Fruit fly (Drosophila melanogaster) whole organism, wandering third instar larva: ENCODE measurements around the gene eya.
A peak's percentile ranks its signal among the peaks of the same experiment; 100 is the strongest.

Experiments used
- CG32264 ChIP-seq: fragments of 200-800 bp; sonication (Bioruptor generic); optimal IDR thresholded peaks from 2 replicates; lab custom pipeline; 2016; ENCODE audit warnings: missing biosample characterization, missing genetic modification characterization
- CG9705 ChIP-seq: fragments of 200-800 bp; sonication (Bioruptor generic); optimal IDR thresholded peaks from 2 replicates; lab custom pipeline; 2018; ENCODE audit warnings: missing biosample characterization, mild to moderate bottlenecking, missing genetic modification characterization
- CrebA ChIP-seq: fragments of 200-800 bp; sonication (Bioruptor generic); optimal IDR thresholded peaks from 2 replicates; lab custom pipeline; 2016; ENCODE audit warnings: missing biosample characterization, mild to moderate bottlenecking, missing genetic modification characterization, borderline replicate concordance
- Dfd ChIP-seq: fragments of >200 bp; optimal IDR thresholded peaks from 2 replicates; lab custom pipeline; 2017; ENCODE audit warnings: missing biosample characterization, missing genetic modification characterization
- Dif ChIP-seq: fragments of 200-275, 200-300 bp; sonication (Bioruptor generic); optimal IDR thresholded peaks from 2 replicates; lab custom pipeline; 2018; ENCODE audit warnings: missing biosample characterization, missing genetic modification characterization; ENCODE audit not compliant: partially characterized antibody
- GATAd ChIP-seq: sonication (Bioruptor generic); optimal IDR thresholded peaks from 2 replicates; lab custom pipeline; 2016; ENCODE audit warnings: missing biosample characterization, missing genetic modification characterization
- HLH106 ChIP-seq: fragments of 200-800 bp; optimal IDR thresholded peaks from 3 replicates; lab custom pipeline; 2019; ENCODE audit warnings: missing biosample characterization, mild to moderate bottlenecking, missing genetic modification characterization, moderate library complexity
- Hnf4 ChIP-seq: fragments of 200-800 bp; sonication (Bioruptor generic); optimal IDR thresholded peaks from 2 replicates; lab custom pipeline; 2016; ENCODE audit warnings: missing biosample characterization, mild to moderate bottlenecking, missing genetic modification characterization
- Hr78 ChIP-seq: fragments of >200 bp; optimal IDR thresholded peaks from 2 replicates; lab custom pipeline; 2017; ENCODE audit warnings: missing biosample characterization, missing genetic modification characterization
- Hr83 ChIP-seq: fragments of 200-300 bp; sonication (Bioruptor generic); optimal IDR thresholded peaks from 2 replicates; lab custom pipeline; 2016; ENCODE audit warnings: missing biosample characterization, mild to moderate bottlenecking, missing genetic modification characterization, moderate library complexity; ENCODE audit not compliant: poor library complexity, severe bottlenecking
- Mio ChIP-seq: sonication (Bioruptor generic); optimal IDR thresholded peaks from 2 replicates; lab custom pipeline; 2016; ENCODE audit warnings: missing biosample characterization, missing genetic modification characterization
- Myc ChIP-seq: fragments of >200 bp; optimal IDR thresholded peaks from 2 replicates; lab custom pipeline; 2017
- N ChIP-seq: fragments of >200 bp; optimal IDR thresholded peaks from 2 replicates; lab custom pipeline; 2018; ENCODE audit warnings: missing biosample characterization, missing external identifiers, missing genetic modification characterization
- Rel ChIP-seq, 2 experiments: fragments of 200-800 bp; sonication (Bioruptor generic) in 1 of 2; optimal IDR thresholded peaks; 2 replicates in 1 of 2; 3 replicates in 1 of 2; lab custom pipeline; 2016 to 2019; ENCODE audit warnings: mild to moderate bottlenecking in 2 of 2, missing biosample characterization in 2 of 2, missing genetic modification characterization in 2 of 2, moderate library complexity in 1 of 2
- Sp1 ChIP-seq: fragments of 200-800 bp; sonication (Bioruptor generic); optimal IDR thresholded peaks from 3 replicates; lab custom pipeline; 2019; ENCODE audit warnings: missing biosample characterization, mild to moderate bottlenecking, missing genetic modification characterization, moderate library complexity
- Vsx2 ChIP-seq: fragments of 200-300, 225-300 bp; sonication (Bioruptor generic); optimal IDR thresholded peaks from 2 replicates; lab custom pipeline; 2018; ENCODE audit warnings: missing biosample characterization, missing genetic modification characterization; ENCODE audit not compliant: partially characterized antibody
- br ChIP-seq: fragments of 200-800 bp; sonication (Bioruptor generic); optimal IDR thresholded peaks from 2 replicates; lab custom pipeline; 2016; ENCODE audit warnings: missing biosample characterization, missing genetic modification characterization
- brk ChIP-seq: fragments of 200-800 bp; sonication (Bioruptor generic); optimal IDR thresholded peaks from 2 replicates; lab custom pipeline; 2016; ENCODE audit warnings: missing biosample characterization, mild to moderate bottlenecking, missing genetic modification characterization
- dl ChIP-seq, 2 experiments: fragments of 175-275, 200-275 bp in 1 of 2; fragments of 200-275 bp in 1 of 2; sonication (Bioruptor generic); optimal IDR thresholded peaks; lab custom pipeline; 2018; ENCODE audit warnings: mild to moderate bottlenecking in 2 of 2, missing biosample characterization in 2 of 2, missing genetic modification characterization in 2 of 2, moderate library complexity in 2 of 2; ENCODE audit not compliant: partially characterized antibody in 2 of 2, insufficient read depth in 1 of 2
- dmrt93B ChIP-seq: fragments of 200-800 bp; sonication (Bioruptor generic); optimal IDR thresholded peaks from 2 replicates; lab custom pipeline; 2018; ENCODE audit warnings: missing biosample characterization, mild to moderate bottlenecking, missing genetic modification characterization
- dsf ChIP-seq: sonication (Bioruptor generic); optimal IDR thresholded peaks from 2 replicates; lab custom pipeline; 2016; ENCODE audit warnings: missing biosample characterization, missing genetic modification characterization, borderline replicate concordance
- ey ChIP-seq: fragments of 200-800 bp; sonication (Bioruptor generic); optimal IDR thresholded peaks from 2 replicates; lab custom pipeline; 2016; ENCODE audit warnings: missing biosample characterization, missing genetic modification characterization
- fru ChIP-seq: fragments of 200-800 bp; sonication (Bioruptor generic); optimal IDR thresholded peaks from 3 replicates; lab custom pipeline; 2016; ENCODE audit warnings: missing biosample characterization, mild to moderate bottlenecking, missing genetic modification characterization
- h ChIP-seq: fragments of 200-800 bp; sonication (Bioruptor generic); optimal IDR thresholded peaks from 3 replicates; lab custom pipeline; 2016; ENCODE audit warnings: missing biosample characterization, mild to moderate bottlenecking, missing genetic modification characterization
- jim ChIP-seq: fragments of 175-275, 200-325 bp; sonication (Bioruptor generic); optimal IDR thresholded peaks from 2 replicates; lab custom pipeline; 2016; ENCODE audit warnings: missing biosample characterization, mild to moderate bottlenecking, missing genetic modification characterization
- lola ChIP-seq: fragments of >200 bp; optimal IDR thresholded peaks from 2 replicates; lab custom pipeline; 2017; ENCODE audit warnings: missing biosample characterization, missing genetic modification characterization
- pan ChIP-seq: fragments of >200 bp; optimal IDR thresholded peaks from 2 replicates; lab custom pipeline; 2017
- psq ChIP-seq: fragments of 200-800 bp; sonication (Bioruptor generic); optimal IDR thresholded peaks from 3 replicates; lab custom pipeline; 2017; ENCODE audit warnings: missing biosample characterization, mild to moderate bottlenecking, missing genetic modification characterization, moderate library complexity
- rgr ChIP-seq: fragments of 200-800 bp; sonication (Bioruptor generic); optimal IDR thresholded peaks from 3 replicates; lab custom pipeline; 2016; ENCODE audit warnings: missing biosample characterization, mild to moderate bottlenecking, missing genetic modification characterization
- sage ChIP-seq: fragments of 200-800 bp; sonication (Bioruptor generic); optimal IDR thresholded peaks from 2 replicates; lab custom pipeline; 2016; ENCODE audit warnings: missing biosample characterization, mild to moderate bottlenecking, missing genetic modification characterization
- tai ChIP-seq: sonication (Bioruptor generic); optimal IDR thresholded peaks from 2 replicates; lab custom pipeline; 2016; ENCODE audit warnings: missing biosample characterization, missing genetic modification characterization
- usp ChIP-seq: fragments of >200 bp; optimal IDR thresholded peaks from 2 replicates; lab custom pipeline; 2017; ENCODE audit warnings: missing biosample characterization, missing genetic modification characterization
- woc ChIP-seq: sonication (Bioruptor generic); optimal IDR thresholded peaks from 2 replicates; lab custom pipeline; 2016; ENCODE audit warnings: missing biosample characterization, mild to moderate bottlenecking, missing genetic modification characterization

eya gene

DNA sequence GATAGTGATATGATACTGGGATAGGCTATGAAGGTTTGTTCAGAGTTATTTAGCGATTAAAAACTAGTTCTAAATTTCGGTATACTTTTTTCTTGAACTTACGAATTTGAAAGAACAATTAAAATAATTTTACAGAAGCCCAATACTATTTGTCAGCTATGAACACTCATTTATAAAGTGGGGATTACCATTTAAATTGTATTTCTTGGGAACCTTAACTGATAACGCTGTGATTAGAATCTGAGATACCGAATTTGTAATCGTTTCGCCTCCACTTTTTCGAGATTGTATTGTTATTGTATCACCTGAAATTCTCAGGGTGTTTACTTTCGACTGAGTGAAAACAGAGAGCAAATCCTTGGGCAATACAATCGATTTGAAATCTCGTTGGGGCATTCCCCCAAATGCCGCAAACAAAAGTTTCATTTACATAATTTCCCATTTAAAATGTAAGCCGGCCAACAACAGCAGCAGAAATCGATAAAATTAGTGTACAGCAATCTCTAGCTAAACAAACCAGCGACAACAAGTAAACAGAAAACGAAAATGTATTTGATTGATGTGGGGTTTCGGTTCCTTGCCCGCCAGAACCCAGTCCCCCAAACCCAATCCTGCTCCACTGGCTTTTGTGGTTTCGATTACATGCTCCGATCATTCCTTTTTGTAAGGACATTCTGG lies 46.0 kb downstream of the eya start:
- no peak for TF ChIP-seq Rel (GFP tag; optimal IDR thresholded peaks at IDR 0.05; lab: Kevin White, UChicago)
- peak; percentile 94 for TF ChIP-seq Rel (tag; optimal IDR thresholded peaks at IDR 0.05; lab: Kevin White, UChicago)
- no peak for TF ChIP-seq usp (GFP tag; lab: Kevin White, UChicago)

DNA sequence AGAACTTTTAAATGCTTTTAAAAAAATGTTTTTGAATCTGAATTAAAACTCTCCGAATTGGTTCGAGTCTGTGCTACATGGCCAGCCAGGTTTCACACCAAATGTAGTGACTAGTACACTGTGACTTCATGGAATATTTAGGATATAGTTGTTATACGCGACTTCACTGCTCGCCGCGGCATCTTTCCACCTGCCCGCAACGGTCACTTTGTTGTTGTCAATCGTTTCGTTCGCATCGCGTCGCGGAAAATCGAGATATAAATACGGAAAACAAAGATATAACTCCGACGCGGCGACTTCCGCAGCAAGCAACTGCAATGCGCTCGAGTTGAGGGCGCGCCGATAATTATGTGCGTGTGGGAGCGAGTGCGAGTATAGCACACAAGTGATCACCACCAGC lies 48.3 kb downstream of the eya start, which contains the start of gene CG31637:
Gene CG31637, plus strand, starts transcription at position 200 of the 400 bp plus-strand sequence.
- no peak for TF ChIP-seq tai (GFP tag; lab: Kevin White, UChicago)
- no peak for TF ChIP-seq sage
- no peak for TF ChIP-seq h (GFP tag; lab: Kevin White, UChicago)
- no peak for TF ChIP-seq Rel (GFP tag; optimal IDR thresholded peaks at IDR 0.05; lab: Kevin White, UChicago)
- TF ChIP-seq Rel (tag; optimal IDR thresholded peaks at IDR 0.05; lab: Kevin White, UChicago) = peak; percentile 58
- TF ChIP-seq fru (GFP tag; lab: Kevin White, UChicago) = no peak
- TF ChIP-seq Sp1 = no peak
- peak; percentile 14 for TF ChIP-seq Myc (lab: Kevin White, UChicago)
- TF ChIP-seq pan (lab: Kevin White, UChicago) = no peak
- no peak for TF ChIP-seq ey (GFP tag; lab: Kevin White, UChicago)
- TF ChIP-seq CG32264 (GFP tag; lab: Kevin White, UChicago) = no peak
- TF ChIP-seq jim (GFP tag; lab: Kevin White, UChicago) = no peak
- TF ChIP-seq br (GFP tag; lab: Kevin White, UChicago) = no peak
- no peak for TF ChIP-seq Hr78 (GFP tag; lab: Kevin White, UChicago)

DNA sequence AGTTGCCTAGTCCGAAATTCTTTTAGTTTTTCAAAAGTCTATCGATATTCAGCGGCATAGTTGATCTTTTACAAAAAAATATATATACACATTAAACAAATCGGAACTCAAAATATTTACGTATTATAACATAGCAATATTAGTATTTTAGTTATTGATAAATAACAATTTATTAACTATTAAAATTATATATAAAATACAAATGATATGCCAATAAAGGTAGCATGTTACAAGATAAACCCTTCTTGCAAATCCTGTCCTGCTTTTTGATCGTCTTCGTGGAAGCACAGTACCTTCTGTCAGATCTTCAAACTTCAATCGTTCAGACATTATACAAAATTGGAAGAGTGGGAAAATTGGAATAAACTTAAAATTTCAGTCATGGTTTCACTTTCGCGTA lies 50.0 kb downstream of the eya start, which contains the start of gene CG9550:
Gene CG9550, plus strand, starts transcription at position 301 of the 400 bp plus-strand sequence.
- no peak for TF ChIP-seq Vsx2 (GFP tag; lab: Kevin White, UChicago)
- no peak for TF ChIP-seq rgr
- TF ChIP-seq Dfd (GFP tag; lab: Kevin White, UChicago) = no peak
- no peak for TF ChIP-seq woc
- TF ChIP-seq ey (GFP tag; lab: Kevin White, UChicago) = no peak
- TF ChIP-seq psq (GFP tag; lab: Kevin White, UChicago) = no peak
- no peak for TF ChIP-seq CG32264 (GFP tag; lab: Kevin White, UChicago)
- no peak for TF ChIP-seq N (GFP tag; lab: Kevin White, UChicago)
- TF ChIP-seq lola (GFP tag; lab: Kevin White, UChicago) = no peak
- no peak for TF ChIP-seq Mio (GFP tag; lab: Kevin White, UChicago)
- no peak for TF ChIP-seq usp (GFP tag; lab: Kevin White, UChicago)
- TF ChIP-seq pan (lab: Kevin White, UChicago) = no peak
- TF ChIP-seq GATAd = no peak
- TF ChIP-seq dsf (GFP tag; lab: Kevin White, UChicago) = no peak

DNA sequence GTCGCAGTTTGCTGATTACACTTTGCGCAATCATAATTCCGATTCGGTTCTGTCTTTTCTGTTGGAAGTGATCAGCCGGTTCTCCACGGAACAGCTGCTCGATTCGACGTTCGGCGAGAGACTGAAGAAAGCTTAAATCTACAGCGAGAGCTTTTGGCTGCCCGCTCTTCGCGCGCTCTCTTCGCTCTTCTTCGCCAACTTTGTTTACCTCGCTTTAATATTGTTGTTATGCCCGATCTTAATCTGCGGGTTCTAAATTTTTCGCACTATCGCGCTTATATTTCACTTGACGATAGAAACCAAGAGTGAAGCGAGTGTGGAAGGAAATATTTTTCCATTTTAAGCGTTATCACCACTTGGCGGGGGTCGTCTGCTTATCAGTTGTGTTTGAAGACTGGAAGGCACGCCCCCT lies 52.4 kb downstream of the eya start, which contains the start of gene CG9547:
Gene CG9547, minus strand, starts transcription at position 128 of the 412 bp plus-strand sequence.
- TF ChIP-seq usp (GFP tag; lab: Kevin White, UChicago) (no peak), dl (GFP tag; optimal IDR thresholded peaks at IDR 0.05; lab: Kevin White, UChicago; ENCODE audit: insufficient read depth in 1 of 2, partially characterized antibody in 2 of 2) (peak in 1 of 2 experiments; percentile 57), CG9705 (GFP tag; lab: Kevin White, UChicago) (no peak), Hr83 (GFP tag; lab: Kevin White, UChicago) (no peak), rgr (peak; percentile 9), h (GFP tag; lab: Kevin White, UChicago) (peak; percentile 3), Sp1 (peak; percentile 41), Hnf4 (GFP tag; lab: Kevin White, UChicago) (no peak), Dif (peak; percentile 69), N (GFP tag; lab: Kevin White, UChicago) (no peak), Rel (GFP tag; optimal IDR thresholded peaks at IDR 0.05; lab: Kevin White, UChicago) (no peak), Rel (tag; optimal IDR thresholded peaks at IDR 0.05; lab: Kevin White, UChicago) (peak; percentile 37)

DNA sequence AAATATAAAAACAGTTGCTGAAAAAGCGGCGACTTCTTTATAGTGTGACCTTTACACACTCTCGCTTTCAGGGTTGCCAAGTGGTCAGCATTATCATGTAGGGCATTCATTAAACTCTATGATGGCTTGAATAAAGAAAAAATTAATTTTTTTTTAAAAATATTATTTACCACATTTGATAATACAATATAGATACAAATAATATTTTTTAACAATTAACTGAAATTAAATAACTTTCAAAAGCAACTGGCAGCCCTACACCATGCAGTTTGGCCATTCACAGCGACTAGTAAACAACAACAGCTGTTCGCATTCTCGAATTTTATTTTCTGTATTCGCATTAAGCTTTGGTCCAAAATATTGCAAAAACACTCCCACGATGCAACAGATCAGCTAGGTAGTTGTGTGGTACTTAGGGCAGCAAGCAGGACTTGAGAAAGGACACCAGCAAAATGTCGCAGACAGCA lies 56.0 kb downstream of the eya start, which contains the start of the genes Phf5a and CG31638:
Gene Phf5a, minus strand, starts transcription at position 61 of the 467 bp plus-strand sequence.
Gene CG31638, plus strand, starts transcription at position 279 of the 467 bp plus-strand sequence.
- TF ChIP-seq dmrt93B (GFP tag; lab: Kevin White, UChicago) = peak; percentile 89
- no peak for TF ChIP-seq sage
- TF ChIP-seq lola (GFP tag; lab: Kevin White, UChicago) = no peak
- TF ChIP-seq CrebA (GFP tag; lab: Kevin White, UChicago) = no peak
- peak; percentile 96 for TF ChIP-seq HLH106 (tag; lab: Kevin White, UChicago)
- TF ChIP-seq CG9705 (GFP tag; lab: Kevin White, UChicago) = peak; percentile 86
- TF ChIP-seq Hr83 (GFP tag; lab: Kevin White, UChicago) = no peak
- peak; percentile 77 for TF ChIP-seq dsf (GFP tag; lab: Kevin White, UChicago)
- peak; percentile 85 for TF ChIP-seq br (GFP tag; lab: Kevin White, UChicago)
- no peak for TF ChIP-seq Hnf4 (GFP tag; lab: Kevin White, UChicago)
- no peak for TF ChIP-seq N (GFP tag; lab: Kevin White, UChicago)
- no peak for TF ChIP-seq Rel (GFP tag; optimal IDR thresholded peaks at IDR 0.05; lab: Kevin White, UChicago)
- TF ChIP-seq Rel (tag; optimal IDR thresholded peaks at IDR 0.05; lab: Kevin White, UChicago) = peak; percentile 41
- TF ChIP-seq dl (GFP tag; optimal IDR thresholded peaks at IDR 0.05; lab: Kevin White, UChicago; ENCODE audit: insufficient read depth in 1 of 2, partially characterized antibody in 2 of 2) = no peak
- peak; percentile 76 for TF ChIP-seq GATAd
- TF ChIP-seq Hr78 (GFP tag; lab: Kevin White, UChicago) = no peak
- TF ChIP-seq usp (GFP tag; lab: Kevin White, UChicago) = no peak
- no peak for TF ChIP-seq Dfd (GFP tag; lab: Kevin White, UChicago)
- TF ChIP-seq brk (GFP tag; lab: Kevin White, UChicago) = no peak
- TF ChIP-seq h (GFP tag; lab: Kevin White, UChicago) = peak; percentile 43
- no peak for TF ChIP-seq Dif
- TF ChIP-seq ey (GFP tag; lab: Kevin White, UChicago) = peak; percentile 87
- no peak for TF ChIP-seq Vsx2 (GFP tag; lab: Kevin White, UChicago)
- TF ChIP-seq woc = no peak
- TF ChIP-seq Myc (lab: Kevin White, UChicago) = no peak
- TF ChIP-seq psq (GFP tag; lab: Kevin White, UChicago) = peak; percentile 75
- peak; percentile 80 for TF ChIP-seq rgr
- TF ChIP-seq tai (GFP tag; lab: Kevin White, UChicago) = no peak
